Worm (Caenorhabditis elegans): ENCODE measurements around the gene srd-70.

- TF ChIP-seq K09A11.1 (tag; optimal IDR thresholded peaks at IDR 0.05; ENCODE audit: insufficient read depth) (no peak), unc-86 (tag; optimal IDR thresholded peaks at IDR 0.05) (no peak), pha-4 (tag; optimal IDR thresholded peaks at IDR 0.05) (no peak), nfya-1 (tag; optimal IDR thresholded peaks at IDR 0.05) (no peak), ztf-16 (tag; optimal IDR thresholded peaks at IDR 0.05) (no peak), ama-1 (optimal IDR thresholded peaks at IDR 0.05) (no peak)
These were observed 43.6 kb upstream of the srd-70 start for ce11 chrV:20410285-20410684.
